Worm (Caenorhabditis elegans) whole organism, mixed stage, embryonic: Measurements from ENCODE around the gene ifc-1.

Experiments
- blmp-1 ChIP-seq: fragments of 150-350 bp; optimal IDR thresholded peaks from 2 replicates; lab custom pipeline; 2014; ENCODE audit warnings: missing biosample characterization, missing genetic modification characterization
- ceh-39 ChIP-seq: fragments of 150-350 bp; optimal IDR thresholded peaks from 2 replicates; lab custom pipeline; 2014; ENCODE audit warnings: missing biosample characterization, missing genetic modification characterization
- elt-1 ChIP-seq: sonication (generic microtip); optimal IDR thresholded peaks from 2 replicates; lab custom pipeline; 2017; ENCODE audit warnings: missing genetic modification characterization, mild to moderate bottlenecking, missing compliant biosample characterization, antibody characterized with exemption, moderate library complexity, borderline replicate concordance; ENCODE audit not compliant: insufficient read depth
- mls-2 ChIP-seq: sonication (generic microtip); optimal IDR thresholded peaks from 2 replicates; lab custom pipeline; 2016; ENCODE audit warnings: mild to moderate bottlenecking, missing genetic modification characterization, moderate library complexity, missing compliant biosample characterization
- nhr-28 ChIP-seq: fragments of 150-350 bp; optimal IDR thresholded peaks from 2 replicates; lab custom pipeline; 2014; ENCODE audit warnings: missing biosample characterization, missing genetic modification characterization
- snpc-4 ChIP-seq: fragments of 150-350 bp; optimal IDR thresholded peaks from 2 replicates; lab custom pipeline; 2014; ENCODE audit warnings: missing biosample characterization, missing genetic modification characterization
- ztf-11 ChIP-seq: fragments of 150-350 bp; optimal IDR thresholded peaks from 2 replicates; lab custom pipeline; 2014; ENCODE audit warnings: missing biosample characterization, missing genetic modification characterization

DNA sequence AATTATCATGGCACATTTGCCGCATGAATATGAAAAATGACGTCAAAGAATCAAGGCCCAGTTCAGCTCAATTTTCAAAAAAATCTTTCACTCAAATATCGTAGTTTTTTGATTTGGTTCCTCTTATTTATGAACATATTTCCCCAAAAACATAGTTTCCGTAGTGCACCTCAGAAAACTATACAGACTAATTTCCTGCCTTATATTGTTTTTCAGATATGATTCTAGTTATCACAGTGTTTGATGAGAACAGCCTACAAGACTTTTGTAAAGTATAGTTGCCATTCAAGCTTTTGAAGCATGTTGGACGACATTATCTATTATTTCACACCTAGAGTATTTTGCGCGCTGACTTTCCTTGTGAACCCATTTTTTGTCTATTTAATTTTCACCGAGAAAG lies 48.5 kb upstream of the ifc-1 start, which contains the start of gene srj-50:
- TF ChIP-seq blmp-1 (tag; lab: Kevin White, UChicago) (no peak), ztf-11 (tag; lab: Kevin White, UChicago) (no peak), elt-1 (tag; lab: Kevin White, UChicago) (no peak), nhr-28 (tag; lab: Kevin White, UChicago) (no peak), mls-2 (tag; lab: Kevin White, UChicago) (no peak), ceh-39 (no peak), snpc-4 (tag; lab: Kevin White, UChicago) (no peak)
